Worm (Caenorhabditis elegans) whole organism, L2 larva: ENCODE data around the gene srd-74.
A peak's percentile ranks its signal among the peaks of the same experiment; 100 is the strongest.

Source experiments
- C34F6.9 ChIP-seq: fragments of 150-350 bp; optimal IDR thresholded peaks from 2 replicates; lab custom pipeline; 2014; ENCODE audit warnings: missing biosample characterization, missing genetic modification characterization
- F13H6.1 ChIP-seq: sonication (generic microtip); optimal IDR thresholded peaks from 2 replicates; lab custom pipeline; 2016; ENCODE audit warnings: missing genetic modification characterization, missing compliant biosample characterization
- R02D3.7 ChIP-seq: fragments of 150-350 bp; optimal IDR thresholded peaks from 2 replicates; lab custom pipeline; 2014; ENCODE audit warnings: missing biosample characterization, missing genetic modification characterization
- Y55F3AM.14 ChIP-seq: fragments of 200-800 bp; sonication (Bioruptor generic); optimal IDR thresholded peaks from 2 replicates; lab custom pipeline; 2018; ENCODE audit warnings: mild to moderate bottlenecking, missing genetic modification characterization, missing compliant biosample characterization
- aly-2 ChIP-seq: fragments of 150-350 bp; optimal IDR thresholded peaks from 2 replicates; lab custom pipeline; 2014; ENCODE audit warnings: missing biosample characterization, missing genetic modification characterization
- ama-1 ChIP-seq: fragments of 150-350 bp; optimal IDR thresholded peaks from 2 replicates; lab custom pipeline; 2018; ENCODE audit warnings: inconsistent platforms
- ceh-16 ChIP-seq: fragments of 150-350 bp; optimal IDR thresholded peaks from 2 replicates; lab custom pipeline; 2014; ENCODE audit warnings: missing biosample characterization, missing genetic modification characterization
- egl-27 ChIP-seq: sonication (generic microtip); optimal IDR thresholded peaks from 3 replicates; lab custom pipeline; 2017; ENCODE audit warnings: missing biosample characterization, missing genetic modification reagents, missing genetic modification characterization
- elt-1 ChIP-seq: fragments of 150-350 bp; optimal IDR thresholded peaks from 2 replicates; lab custom pipeline; 2014; ENCODE audit warnings: missing biosample characterization, missing genetic modification characterization
- elt-3 ChIP-seq: sonication (generic microtip); optimal IDR thresholded peaks from 2 replicates; lab custom pipeline; 2017; ENCODE audit warnings: missing biosample characterization, missing genetic modification characterization
- fos-1 ChIP-seq: fragments of 150-350 bp; optimal IDR thresholded peaks from 2 replicates; lab custom pipeline; 2014; ENCODE audit warnings: missing biosample characterization, missing genetic modification characterization
- gmeb-1 ChIP-seq: fragments of 150-350 bp; optimal IDR thresholded peaks from 2 replicates; lab custom pipeline; 2014; ENCODE audit warnings: missing biosample characterization, missing genetic modification characterization
- lin-13 ChIP-seq: fragments of 150-350 bp; optimal IDR thresholded peaks from 2 replicates; lab custom pipeline; 2014; ENCODE audit warnings: missing biosample characterization, missing genetic modification reagents, missing genetic modification characterization
- lsy-2 ChIP-seq, 2 experiments: fragments of 150-350 bp in 1 of 2; sonication (generic microtip) in 1 of 2; optimal IDR thresholded peaks; 2 replicates each; lab custom pipeline; 2014 to 2017; ENCODE audit warnings: missing biosample characterization in 2 of 2, missing genetic modification characterization in 2 of 2
- mab-5 ChIP-seq: fragments of 150-350 bp; optimal IDR thresholded peaks from 2 replicates; lab custom pipeline; 2014; ENCODE audit warnings: missing biosample characterization, missing genetic modification characterization
- mdl-1 ChIP-seq, 2 experiments: fragments of 150-350 bp in 1 of 2; sonication (generic microtip) in 1 of 2; optimal IDR thresholded peaks; 2 replicates each; lab custom pipeline; 2017; ENCODE audit warnings: missing biosample characterization in 2 of 2, missing genetic modification characterization in 2 of 2
- nhr-10 ChIP-seq: sonication (generic microtip); optimal IDR thresholded peaks from 2 replicates; lab custom pipeline; 2017; ENCODE audit warnings: missing biosample characterization, missing genetic modification characterization
- nhr-21 ChIP-seq: fragments of 150-350 bp; optimal IDR thresholded peaks from 2 replicates; lab custom pipeline; 2014; ENCODE audit warnings: missing biosample characterization, missing genetic modification characterization
- nhr-23 ChIP-seq: fragments of 150-350 bp; optimal IDR thresholded peaks from 2 replicates; lab custom pipeline; 2014; ENCODE audit warnings: missing biosample characterization, missing genetic modification reagents, missing genetic modification characterization
- nhr-237 ChIP-seq: fragments of 150-350 bp; optimal IDR thresholded peaks from 2 replicates; lab custom pipeline; 2014; ENCODE audit warnings: missing biosample characterization, missing genetic modification characterization
- nhr-6 ChIP-seq: fragments of 150-350 bp; optimal IDR thresholded peaks from 2 replicates; lab custom pipeline; 2014; ENCODE audit warnings: missing biosample characterization, missing genetic modification characterization
- nhr-77 ChIP-seq: fragments of 150-350 bp; optimal IDR thresholded peaks from 2 replicates; lab custom pipeline; 2014; ENCODE audit warnings: missing biosample characterization, missing genetic modification characterization
- sma-9 ChIP-seq, 2 experiments: fragments of 150-350 bp in 1 of 2; sonication (generic microtip) in 1 of 2; optimal IDR thresholded peaks; 2 replicates each; lab custom pipeline; 2014 to 2016; ENCODE audit warnings: missing genetic modification characterization in 2 of 2, mild to moderate bottlenecking in 1 of 2, missing biosample characterization in 1 of 2, missing compliant biosample characterization in 1 of 2, missing genetic modification reagents in 1 of 2, moderate library complexity in 1 of 2
- snpc-4 ChIP-seq: fragments of 150-350 bp; optimal IDR thresholded peaks from 2 replicates; lab custom pipeline; 2014; ENCODE audit warnings: missing biosample characterization, missing genetic modification characterization
- zag-1 ChIP-seq: fragments of 150-350 bp; optimal IDR thresholded peaks from 2 replicates; lab custom pipeline; 2014; ENCODE audit warnings: missing biosample characterization, missing genetic modification characterization
- ztf-11 ChIP-seq: sonication (generic microtip); optimal IDR thresholded peaks from 2 replicates; lab custom pipeline; 2017; ENCODE audit warnings: missing biosample characterization, missing genetic modification characterization
- ztf-4 ChIP-seq: fragments of 150-350 bp; optimal IDR thresholded peaks from 2 replicates; lab custom pipeline; 2014; ENCODE audit warnings: missing biosample characterization, missing genetic modification characterization

srd-74 gene

ce11 chrIII:11826118-11826517 is 44.2 kb downstream of the srd-74 start, which contains the start of gene rsp-8:
rsp-8 (plus strand) TSS chrIII:11826418.
- TF ChIP-seq sma-9 (GFP tag; optimal IDR thresholded peaks at IDR 0.05; lab: Kevin White, UChicago) (no peak), sma-9 (tag; optimal IDR thresholded peaks at IDR 0.05; lab: Kevin White, UChicago) (no peak), zag-1 (no peak), elt-1 (tag; lab: Kevin White, UChicago) (no peak)

DNA sequence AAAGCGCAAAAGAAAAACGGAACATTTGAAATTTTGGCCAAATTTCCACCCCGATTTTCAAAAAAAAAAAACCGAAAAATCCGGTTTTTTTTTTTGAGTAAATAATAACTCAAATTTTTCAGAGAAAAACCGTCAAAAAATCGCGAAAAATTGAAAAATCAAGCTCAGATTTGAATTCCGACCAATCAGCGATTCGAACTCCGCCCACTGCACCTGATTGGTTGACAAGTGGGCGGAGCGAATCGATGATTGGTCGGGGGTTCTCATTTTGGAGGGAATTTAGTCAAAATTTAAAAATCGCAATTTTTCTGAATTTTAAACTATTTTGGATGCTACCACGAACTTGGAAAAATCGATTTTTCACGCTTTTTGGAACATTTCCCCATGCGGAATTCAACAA is 47.2 kb downstream of the srd-74 start:
- TF ChIP-seq F13H6.1 (tag; lab: Kevin White, UChicago): no peak
- TF ChIP-seq ztf-4 (tag; lab: Kevin White, UChicago): no peak
- TF ChIP-seq ztf-11: no peak

DNA sequence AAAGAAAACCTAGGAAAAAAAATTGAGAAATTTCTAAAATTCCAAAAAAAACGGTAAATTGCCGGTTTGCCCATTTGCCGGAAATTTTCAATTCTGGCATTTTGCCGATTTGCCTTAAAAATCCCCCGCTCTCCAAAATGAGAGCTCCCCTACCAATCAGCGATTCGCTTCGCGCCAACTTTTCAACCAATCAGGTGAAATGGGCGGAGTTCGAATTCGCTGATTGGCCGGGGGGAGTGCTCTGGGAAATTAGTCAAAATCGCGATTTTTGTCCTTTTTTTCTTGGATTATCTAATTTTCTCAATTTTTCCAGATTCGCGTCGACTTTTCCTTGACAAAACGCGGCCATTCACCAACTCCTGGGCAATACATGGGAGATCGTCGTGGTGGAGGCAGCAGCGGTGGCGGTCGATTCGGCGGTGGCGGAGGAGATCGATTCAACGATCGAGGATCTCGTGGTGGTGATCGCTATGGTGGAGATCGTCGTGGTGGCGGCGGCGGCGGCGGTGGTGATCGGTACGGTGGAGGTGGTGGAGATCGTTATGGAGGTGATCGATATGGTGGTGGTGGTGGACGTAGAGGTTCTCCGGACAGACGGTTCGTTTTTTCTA is 47.8 kb downstream of the srd-74 start:
- TF ChIP-seq nhr-21 (no peak), elt-1 (tag; lab: Kevin White, UChicago) (no peak), mdl-1 (tag; optimal IDR thresholded peaks at IDR 0.05; lab: Kevin White, UChicago) (no peak), elt-3 (tag; lab: Kevin White, UChicago) (no peak), egl-27 (tag; lab: Kevin White, UChicago) (no peak), lsy-2 (tag; optimal IDR thresholded peaks at IDR 0.05; lab: Kevin White, UChicago) (no peak), nhr-237 (tag; lab: Kevin White, UChicago) (no peak)

ce11 chrIII:11830522-11831489 is 48.9 kb downstream of the srd-74 start:
- TF ChIP-seq lin-13 (GFP tag; lab: Kevin White, UChicago) (no peak), C34F6.9 (no peak), lsy-2 (tag; optimal IDR thresholded peaks at IDR 0.05; lab: Kevin White, UChicago) (peak in 1 of 2 experiments; percentile 3), nhr-77 (tag; lab: Kevin White, UChicago) (no peak), nhr-23 (tag; lab: Kevin White, UChicago) (no peak), F13H6.1 (tag; lab: Kevin White, UChicago) (no peak)

DNA sequence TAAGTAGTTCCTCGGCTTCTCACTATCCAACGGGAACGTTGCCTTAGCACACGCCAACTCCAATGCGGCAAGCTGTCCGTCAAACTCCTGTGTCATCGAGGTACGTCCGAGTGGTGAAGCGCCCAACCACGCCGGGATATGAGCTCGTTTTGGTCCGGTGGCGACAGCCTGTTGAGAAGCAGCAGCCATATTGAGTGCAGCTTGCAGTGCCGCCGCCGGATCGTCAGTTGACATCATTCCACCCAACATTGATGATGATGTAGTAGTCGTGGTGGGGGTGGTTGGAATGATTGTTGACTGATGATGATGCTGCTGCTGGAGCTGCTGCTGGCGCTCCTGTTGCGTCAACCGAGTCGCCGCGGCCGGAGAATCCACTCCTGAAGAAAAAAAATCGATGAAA is 51.5 kb downstream of the srd-74 start:
- TF ChIP-seq nhr-21 (no peak), gmeb-1 (tag; lab: Kevin White, UChicago) (no peak), Y55F3AM.14 (GFP tag; lab: Kevin White, UChicago) (no peak), nhr-6 (tag; lab: Kevin White, UChicago) (no peak), zag-1 (no peak), ama-1 (lab: Kevin White, UChicago) (no peak), mab-5 (tag; lab: Kevin White, UChicago) (no peak), ceh-16 (tag; lab: Kevin White, UChicago) (no peak), snpc-4 (no peak), egl-27 (tag; lab: Kevin White, UChicago) (no peak), lin-13 (GFP tag; lab: Kevin White, UChicago) (no peak), fos-1 (tag; lab: Kevin White, UChicago) (no peak), mdl-1 (tag; optimal IDR thresholded peaks at IDR 0.05; lab: Kevin White, UChicago) (no peak), R02D3.7 (tag; lab: Kevin White, UChicago) (no peak), aly-2 (tag; lab: Kevin White, UChicago) (no peak), nhr-10 (no peak), nhr-23 (tag; lab: Kevin White, UChicago) (no peak), C34F6.9 (no peak), F13H6.1 (tag; lab: Kevin White, UChicago) (no peak), nhr-237 (tag; lab: Kevin White, UChicago) (no peak)
